Fruit fly (Drosophila melanogaster) whole organism, prepupa: ENCODE results near the gene Patj.

Experiments
- CG10669 ChIP-seq: fragments of 200-800 bp; sonication (Bioruptor generic); optimal IDR thresholded peaks from 3 replicates; lab custom pipeline; 2018; ENCODE audit warnings: missing biosample characterization, mild to moderate bottlenecking, missing genetic modification characterization, moderate library complexity
- CG11294 ChIP-seq: fragments of 200-800 bp; sonication (Bioruptor generic); IDR thresholded peaks from 2 replicates; pipeline ENCODE4 v1.3.6; 2022; ENCODE audit warnings: missing biosample characterization, missing genetic modification characterization
- CG11762 ChIP-seq: fragments of 200-800 bp; sonication (Bioruptor generic); optimal IDR thresholded peaks from 3 replicates; lab custom pipeline; 2016; ENCODE audit warnings: missing biosample characterization, missing genetic modification characterization; ENCODE audit not compliant: insufficient read depth
- CG11902 ChIP-seq: fragments of 200-800 bp; sonication (Bioruptor generic); optimal IDR thresholded peaks from 3 replicates; lab custom pipeline; 2016; ENCODE audit warnings: missing biosample characterization, missing genetic modification characterization
- CG15336 ChIP-seq: fragments of 200-800 bp; sonication (Bioruptor generic); IDR thresholded peaks from 2 replicates; pipeline ENCODE4 v1.3.6; 2022; ENCODE audit warnings: missing biosample characterization, missing genetic modification characterization
- CG1621 ChIP-seq: fragments of 200-800 bp; sonication (Bioruptor generic); optimal IDR thresholded peaks from 3 replicates; lab custom pipeline; 2018; ENCODE audit warnings: missing biosample characterization, mild to moderate bottlenecking, missing genetic modification characterization
- CG3032 ChIP-seq: fragments of 200-800 bp; optimal IDR thresholded peaks from 2 replicates; lab custom pipeline; 2019; ENCODE audit warnings: missing biosample characterization, mild to moderate bottlenecking, missing genetic modification characterization, moderate library complexity
- CG31627 ChIP-seq: fragments of 200-800 bp; sonication (Bioruptor generic); optimal IDR thresholded peaks from 3 replicates; lab custom pipeline; 2016; ENCODE audit warnings: missing biosample characterization, missing genetic modification characterization
- CG32006 ChIP-seq: fragments of 200-800 bp; sonication (Bioruptor generic); optimal IDR thresholded peaks from 3 replicates; lab custom pipeline; 2017; ENCODE audit warnings: missing biosample characterization, mild to moderate bottlenecking, missing genetic modification characterization
- CG34406 ChIP-seq: fragments of 200-800 bp; sonication (Bioruptor generic); optimal IDR thresholded peaks from 3 replicates; lab custom pipeline; 2016; ENCODE audit warnings: missing biosample characterization, missing genetic modification characterization
- CG4318 ChIP-seq: fragments of 200-800 bp; sonication (Bioruptor generic); optimal IDR thresholded peaks from 3 replicates; lab custom pipeline; 2017; ENCODE audit warnings: missing biosample characterization, mild to moderate bottlenecking, missing genetic modification characterization
- CG6163 ChIP-seq: fragments of 200-800 bp; sonication (Bioruptor generic); IDR thresholded peaks from 3 replicates; pipeline ENCODE4 v1.3.6; 2022; ENCODE audit warnings: missing biosample characterization, missing genetic modification characterization
- CG6276 ChIP-seq: fragments of 200-800 bp; sonication (Bioruptor generic); optimal IDR thresholded peaks from 2 replicates; lab custom pipeline; 2017; ENCODE audit warnings: missing biosample characterization, mild to moderate bottlenecking, missing genetic modification characterization
- CG6792 ChIP-seq: fragments of 200-800 bp; sonication (Bioruptor generic); optimal IDR thresholded peaks from 3 replicates; lab custom pipeline; 2016; ENCODE audit warnings: missing biosample characterization, missing genetic modification characterization
- CG6854 ChIP-seq: fragments of 200-800 bp; sonication (Bioruptor generic); optimal IDR thresholded peaks from 2 replicates; lab custom pipeline; 2017; ENCODE audit warnings: missing biosample characterization, mild to moderate bottlenecking, missing genetic modification characterization
- CG7368 ChIP-seq: fragments of 200-800 bp; sonication (Bioruptor generic); optimal IDR thresholded peaks from 3 replicates; lab custom pipeline; 2016; ENCODE audit warnings: missing biosample characterization, missing genetic modification characterization
- CG8119 ChIP-seq: fragments of 200-800 bp; sonication (Bioruptor generic); IDR thresholded peaks from 3 replicates; pipeline ENCODE4 v1.3.6; 2022; ENCODE audit warnings: missing biosample characterization, missing genetic modification characterization
- CG8319 ChIP-seq: fragments of 200-800 bp; sonication (Bioruptor generic); optimal IDR thresholded peaks from 3 replicates; lab custom pipeline; 2016; ENCODE audit warnings: missing biosample characterization, missing genetic modification characterization
- CG8632 ChIP-seq: fragments of 200-800 bp; sonication (Bioruptor generic); optimal IDR thresholded peaks from 3 replicates; lab custom pipeline; 2016; ENCODE audit warnings: missing biosample characterization, missing genetic modification characterization
- CG9139 ChIP-seq: fragments of 200-800 bp; sonication (Bioruptor generic); optimal IDR thresholded peaks from 3 replicates; lab custom pipeline; 2017; ENCODE audit warnings: missing biosample characterization, mild to moderate bottlenecking, missing genetic modification characterization
- Eip75B ChIP-seq: fragments of 200-800 bp; sonication (Bioruptor generic); optimal IDR thresholded peaks from 3 replicates; lab custom pipeline; 2016; ENCODE audit warnings: missing biosample characterization, missing genetic modification characterization
- Eip78C ChIP-seq: fragments of 200-800 bp; sonication (Bioruptor generic); peaks from one replicate; lab custom pipeline; 2016; ENCODE audit warnings: missing biosample characterization, missing genetic modification characterization
- Eip93F ChIP-seq: fragments of 200-800 bp; sonication (Bioruptor generic); optimal IDR thresholded peaks from 2 replicates; lab custom pipeline; 2016; ENCODE audit warnings: missing biosample characterization, mild to moderate bottlenecking, missing genetic modification characterization
- Ets21C ChIP-seq: fragments of 200-800 bp; sonication (Bioruptor generic); optimal IDR thresholded peaks from 3 replicates; lab custom pipeline; 2016; ENCODE audit warnings: missing biosample characterization, missing genetic modification characterization
- Ets96B ChIP-seq: fragments of 200-800 bp; optimal IDR thresholded peaks from 2 replicates; lab custom pipeline; 2019; ENCODE audit warnings: missing biosample characterization, mild to moderate bottlenecking, missing genetic modification characterization, moderate library complexity
- Gug ChIP-seq: fragments of 200-800 bp; sonication (Bioruptor generic); IDR thresholded peaks from 2 replicates; pipeline ENCODE4 v1.3.6; 2022; ENCODE audit warnings: missing biosample characterization, missing genetic modification characterization
- Hr38 ChIP-seq: sonication (Bioruptor generic); optimal IDR thresholded peaks from 2 replicates; lab custom pipeline; 2016; ENCODE audit warnings: missing biosample characterization, missing genetic modification characterization
- Hr39 ChIP-seq: fragments of 200-800 bp; sonication (Bioruptor generic); optimal IDR thresholded peaks from 2 replicates; lab custom pipeline; 2016; ENCODE audit warnings: missing biosample characterization, missing genetic modification characterization
- Hr4 ChIP-seq: fragments of 200-800 bp; sonication (Bioruptor generic); optimal IDR thresholded peaks from 3 replicates; lab custom pipeline; 2016; ENCODE audit warnings: missing biosample characterization, missing genetic modification characterization
- Lpt ChIP-seq: fragments of 200-800 bp; sonication (Bioruptor generic); optimal IDR thresholded peaks from 3 replicates; lab custom pipeline; 2016; ENCODE audit warnings: missing biosample characterization, missing genetic modification characterization
- Met ChIP-seq: fragments of 200-800 bp; sonication (Bioruptor generic); optimal IDR thresholded peaks from 3 replicates; lab custom pipeline; 2016; ENCODE audit warnings: missing biosample characterization, missing genetic modification characterization
- OdsH ChIP-seq: fragments of 200-800 bp; sonication (Bioruptor generic); optimal IDR thresholded peaks from 3 replicates; lab custom pipeline; 2016; ENCODE audit warnings: missing biosample characterization, missing genetic modification characterization
- Smox ChIP-seq: fragments of 200-800 bp; sonication (Bioruptor generic); optimal IDR thresholded peaks from 3 replicates; lab custom pipeline; 2016; ENCODE audit warnings: missing biosample characterization, missing genetic modification characterization
- Sox14 ChIP-seq: fragments of 200-800 bp; sonication (Bioruptor generic); optimal IDR thresholded peaks from 3 replicates; lab custom pipeline; 2016; ENCODE audit warnings: missing biosample characterization, missing genetic modification characterization
- Sox15 ChIP-seq: fragments of 200-800 bp; sonication (Bioruptor generic); optimal IDR thresholded peaks from 3 replicates; lab custom pipeline; 2016; ENCODE audit warnings: missing biosample characterization, missing genetic modification characterization
- achi ChIP-seq: fragments of 200-800 bp; sonication (Bioruptor generic); optimal IDR thresholded peaks from 3 replicates; lab custom pipeline; 2016; ENCODE audit warnings: missing biosample characterization, missing genetic modification characterization
- dac ChIP-seq: fragments of 200-800 bp; sonication (Bioruptor generic); optimal IDR thresholded peaks from 2 replicates; lab custom pipeline; 2017; ENCODE audit warnings: missing biosample characterization, mild to moderate bottlenecking, missing genetic modification characterization
- dsx ChIP-seq: fragments of 200-800 bp; optimal IDR thresholded peaks from 3 replicates; lab custom pipeline; 2019; ENCODE audit warnings: missing biosample characterization, mild to moderate bottlenecking, missing genetic modification characterization, moderate library complexity; ENCODE audit not compliant: poor library complexity, severe bottlenecking
- eg ChIP-seq: fragments of 200-800 bp; sonication (Bioruptor generic); IDR thresholded peaks from 3 replicates; pipeline ENCODE4 v1.3.6; 2022; ENCODE audit warnings: missing biosample characterization, missing genetic modification characterization
- esn ChIP-seq: fragments of 200-800 bp; sonication (Bioruptor generic); optimal IDR thresholded peaks from 2 replicates; lab custom pipeline; 2016; ENCODE audit warnings: missing biosample characterization, mild to moderate bottlenecking, missing genetic modification characterization, moderate library complexity
- fd59A ChIP-seq: fragments of 200-800 bp; sonication (Bioruptor generic); optimal IDR thresholded peaks from 2 replicates; lab custom pipeline; 2017; ENCODE audit warnings: missing biosample characterization, mild to moderate bottlenecking, missing genetic modification characterization, missing genetic modification reagents
- fkh ChIP-seq: fragments of 200-800 bp; sonication (Bioruptor generic); optimal IDR thresholded peaks from 3 replicates; lab custom pipeline; 2017; ENCODE audit warnings: missing biosample characterization, mild to moderate bottlenecking, missing genetic modification characterization, moderate library complexity
- lz ChIP-seq: fragments of 200-800 bp; sonication (Bioruptor generic); optimal IDR thresholded peaks from 3 replicates; lab custom pipeline; 2016; ENCODE audit warnings: missing biosample characterization, missing genetic modification characterization
- net ChIP-seq: fragments of 200-800 bp; sonication (Bioruptor generic); optimal IDR thresholded peaks from 3 replicates; lab custom pipeline; 2016; ENCODE audit warnings: missing biosample characterization, missing genetic modification characterization
- pdm3 ChIP-seq: fragments of 200-800 bp; sonication (Bioruptor generic); optimal IDR thresholded peaks from 3 replicates; lab custom pipeline; 2016; ENCODE audit warnings: missing biosample characterization, missing genetic modification characterization
- salr ChIP-seq, 2 experiments: fragments of 200-800 bp; sonication (Bioruptor generic); optimal IDR thresholded peaks; 3 replicates each; lab custom pipeline; 2016 to 2018; ENCODE audit warnings: missing biosample characterization in 2 of 2, missing genetic modification characterization in 2 of 2, mild to moderate bottlenecking in 1 of 2
- ss ChIP-seq, 2 experiments: fragments of 200-800 bp; sonication (Bioruptor generic); optimal IDR thresholded peaks; 2 replicates in 1 of 2; 3 replicates in 1 of 2; lab custom pipeline; 2017 to 2018; ENCODE audit warnings: mild to moderate bottlenecking in 2 of 2, missing biosample characterization in 2 of 2, missing genetic modification characterization in 2 of 2, moderate library complexity in 1 of 2
- svp ChIP-seq: fragments of 200-800 bp; sonication (Bioruptor generic); peaks from one replicate; lab custom pipeline; 2016; ENCODE audit warnings: missing biosample characterization, missing genetic modification characterization
- topi ChIP-seq: fragments of 200-800 bp; sonication (Bioruptor generic); optimal IDR thresholded peaks from 3 replicates; lab custom pipeline; 2016; ENCODE audit warnings: missing biosample characterization, missing genetic modification characterization
- vri ChIP-seq: fragments of 200-800 bp; sonication (Bioruptor generic); optimal IDR thresholded peaks from 3 replicates; lab custom pipeline; 2016; ENCODE audit warnings: missing biosample characterization, mild to moderate bottlenecking, missing genetic modification characterization

Patj gene

DNA sequence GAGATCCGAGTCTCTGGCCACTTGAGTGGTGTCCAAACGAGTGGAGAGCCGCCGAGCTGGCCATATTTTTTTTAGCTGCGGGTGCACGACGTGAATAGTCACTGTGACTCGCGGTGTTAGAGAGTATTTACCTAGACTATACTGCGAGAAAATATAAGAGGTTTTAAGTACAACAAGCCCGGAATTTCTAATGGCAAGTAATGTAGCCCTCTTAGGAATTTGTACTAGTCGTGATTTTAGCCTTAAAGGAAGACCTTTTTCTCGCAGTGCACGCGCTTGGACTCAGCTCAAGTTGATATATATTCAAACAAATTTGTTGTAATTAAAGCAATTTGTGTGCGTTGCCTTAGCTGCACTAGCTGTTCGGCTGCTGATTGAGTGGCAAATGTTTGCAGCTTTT is 46.0 kb downstream of the Patj start:
- TF ChIP-seq OdsH (GFP tag; lab: Kevin White, UChicago) (peak; percentile 21), dac (GFP tag; lab: Kevin White, UChicago) (peak; percentile 44), Eip75B (GFP tag; lab: Kevin White, UChicago) (no peak), CG6163 (GFP tag; lab: Robert Waterston, UW) (peak; percentile 74; the same call in 2 of the 3 replicates), Met (no peak), achi (GFP tag; lab: Kevin White, UChicago) (peak; percentile 25), CG8319 (GFP tag; lab: Kevin White, UChicago) (no peak), Smox (GFP tag; lab: Kevin White, UChicago) (no peak), net (no peak), CG10669 (no peak), svp (GFP tag; lab: Kevin White, UChicago) (no peak), pdm3 (GFP tag; lab: Kevin White, UChicago) (peak; percentile 37), CG31627 (GFP tag; lab: Kevin White, UChicago) (no peak), CG8632 (GFP tag; lab: Kevin White, UChicago) (no peak), topi (GFP tag; lab: Kevin White, UChicago) (no peak), fkh (GFP tag; lab: Kevin White, UChicago) (no peak), vri (no peak), Hr39 (GFP tag; lab: Kevin White, UChicago) (no peak), CG6854 (GFP tag; lab: Kevin White, UChicago) (no peak), esn (GFP tag; lab: Kevin White, UChicago) (no peak), Sox15 (GFP tag; lab: Kevin White, UChicago) (no peak), CG34406 (GFP tag; lab: Kevin White, UChicago) (no peak), fd59A (no peak), Sox14 (GFP tag; lab: Kevin White, UChicago) (no peak), Ets21C (no peak), CG4318 (GFP tag; lab: Kevin White, UChicago) (peak; percentile 15), CG1621 (tag; lab: Kevin White, UChicago) (no peak), Hr4 (peak; percentile 72), Eip78C (GFP tag; lab: Kevin White, UChicago) (no peak), dsx (no peak), CG6792 (GFP tag; lab: Kevin White, UChicago) (no peak), Ets96B (tag; lab: Kevin White, UChicago) (no peak), Hr38 (peak; percentile 1), CG11902 (GFP tag; lab: Kevin White, UChicago) (no peak), CG11762 (GFP tag; lab: Kevin White, UChicago) (no peak), Lpt (peak; percentile 47), ss (GFP tag; optimal IDR thresholded peaks at IDR 0.05; lab: Kevin White, UChicago) (no peak), CG8119 (GFP tag; lab: Robert Waterston, UW) (peak; percentile 78), CG15336 (GFP tag; lab: Robert Waterston, UW) (peak; percentile 76), CG6276 (GFP tag; lab: Kevin White, UChicago) (peak; percentile 66), Gug (GFP tag; lab: Robert Waterston, UW) (peak; percentile 69), CG11294 (GFP tag; lab: Robert Waterston, UW) (peak; percentile 63; the same call in 1 of the 2 replicates), CG7368 (GFP tag; lab: Kevin White, UChicago) (no peak), salr (GFP tag; optimal IDR thresholded peaks at IDR 0.05; lab: Kevin White, UChicago) (peak in 1 of 2 experiments; percentile 14), lz (GFP tag; lab: Kevin White, UChicago) (no peak), eg (GFP tag; lab: Robert Waterston, UW) (peak; percentile 90), CG32006 (GFP tag; lab: Kevin White, UChicago) (peak; percentile 72), CG3032 (no peak), CG9139 (GFP tag; lab: Kevin White, UChicago) (no peak), Eip93F (GFP tag; lab: Kevin White, UChicago) (no peak)
